Worm (Caenorhabditis elegans) whole organism, mixed stage, embryonic: Measurements from ENCODE around the gene twk-39.
"Not testable (repeated sequence)": the region's sequence is repeated elsewhere in the genome, so short reads cannot be mapped to it uniquely, and the experiment has no call there.

Experiments used
- blmp-1 ChIP-seq: fragments of 150-350 bp; optimal IDR thresholded peaks from 2 replicates; lab custom pipeline; 2014; ENCODE audit warnings: missing biosample characterization, missing genetic modification characterization
- ceh-43 ChIP-seq: fragments of 200-800 bp; sonication (Bioruptor generic); optimal IDR thresholded peaks from 2 replicates; lab custom pipeline; 2018; ENCODE audit warnings: mild to moderate bottlenecking, missing genetic modification characterization, moderate library complexity, missing compliant biosample characterization
- lsy-2 ChIP-seq: fragments of 150-350 bp; optimal IDR thresholded peaks from 2 replicates; lab custom pipeline; 2014; ENCODE audit warnings: missing biosample characterization, missing genetic modification characterization
- nhr-28 ChIP-seq: fragments of 150-350 bp; optimal IDR thresholded peaks from 2 replicates; lab custom pipeline; 2014; ENCODE audit warnings: missing biosample characterization, missing genetic modification characterization
- unc-62 ChIP-seq: fragments of 150-350 bp; optimal IDR thresholded peaks from 2 replicates; lab custom pipeline; 2014; ENCODE audit warnings: missing biosample characterization, missing genetic modification reagents, missing genetic modification characterization

DNA sequence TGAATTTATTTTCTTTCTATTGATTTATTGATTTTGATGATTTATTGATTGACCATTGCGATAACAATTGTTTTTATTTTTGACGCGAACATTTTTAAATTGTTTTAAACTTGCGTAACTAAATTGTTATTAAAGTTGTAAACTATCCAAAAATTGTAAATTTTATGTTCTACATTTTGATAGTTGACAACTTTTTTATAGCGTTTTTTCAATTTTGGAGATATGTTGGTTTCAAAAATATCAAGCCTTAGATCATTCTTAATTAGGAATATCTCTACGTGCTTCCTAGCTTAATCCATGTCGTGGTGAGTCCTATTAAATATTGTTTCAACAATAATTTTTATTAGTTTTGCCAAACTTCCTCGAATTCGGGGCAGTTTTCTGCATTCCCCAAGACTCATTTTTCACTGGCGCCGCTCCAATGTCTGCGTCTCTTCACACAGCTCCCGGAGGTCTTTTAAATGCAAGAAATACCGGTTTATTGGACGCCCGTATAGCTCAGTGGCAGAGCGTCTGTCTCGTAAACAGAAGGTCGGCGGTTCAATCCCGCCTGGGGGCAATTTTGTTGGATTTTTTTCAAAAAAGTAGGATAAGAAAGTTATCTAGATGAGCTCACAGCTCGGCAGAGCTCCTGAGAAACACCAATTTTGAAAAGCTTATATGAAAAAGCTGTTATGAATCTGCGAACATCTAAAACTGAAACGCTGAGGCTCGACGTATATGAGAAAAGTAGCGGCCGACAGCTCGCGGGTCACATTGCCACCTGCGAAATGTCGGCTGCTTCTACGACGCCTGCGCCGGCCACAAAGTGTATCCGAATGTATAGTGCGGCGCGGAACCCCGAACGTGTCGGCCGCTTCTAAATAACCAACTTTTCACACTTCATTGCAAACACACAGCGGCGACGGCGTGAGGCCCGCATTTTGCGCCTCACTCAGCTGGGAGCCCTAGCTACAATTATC lies 3.0 kb upstream of the twk-39 start, which contains the start of gene C24H11.2:
- not testable (repeated sequence) for TF ChIP-seq nhr-28 (tag; lab: Kevin White, UChicago); blmp-1; unc-62 (GFP tag; lab: Kevin White, UChicago); lsy-2
- TF ChIP-seq ceh-43 (GFP tag; lab: Kevin White, UChicago), result peak; percentile 27
